In the genomic region with DNA sequence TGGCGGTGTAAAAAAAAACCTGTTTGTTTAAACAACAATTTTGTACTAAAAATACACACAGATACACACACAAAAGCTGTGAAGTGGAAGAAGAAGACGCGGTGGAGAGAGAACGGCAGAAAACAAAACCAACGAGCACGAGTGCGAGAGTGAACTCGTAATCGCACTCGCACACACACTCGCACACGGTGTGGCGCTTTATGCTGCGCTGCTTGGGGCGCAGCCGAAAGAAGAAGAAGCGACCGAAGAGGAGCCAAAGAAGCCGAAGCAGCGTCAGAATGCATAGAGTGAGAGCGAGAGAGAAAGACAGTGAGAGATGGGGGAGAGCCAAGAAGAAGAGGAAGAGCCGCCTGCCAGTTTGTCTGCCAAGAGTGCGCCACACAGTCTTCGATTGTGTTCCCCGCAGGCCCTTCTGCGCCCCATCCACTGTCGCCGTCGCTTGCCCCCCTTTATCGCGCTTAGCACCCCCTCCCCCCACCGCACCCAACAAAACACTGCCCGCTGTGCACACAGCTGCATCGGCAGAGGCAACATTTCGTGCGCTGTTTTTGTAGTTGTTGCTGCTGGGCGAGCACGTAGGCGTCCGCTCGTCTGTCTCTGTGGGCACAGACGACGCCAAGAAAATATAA, we compare ENCODE assay signal across 4 fruit fly cellular contexts.
TF ChIP-seq lines count a peak whose summit lies in the region.

No protein-coding gene starts in this region.

TF ChIP-seq in whole organism, embryonic, 481 proteins besides CTCF, POLR2A, EP300 and RAD21 (continued from another document and continues in another):
- TF ChIP-seq corto (GFP tag; optimal IDR thresholded peaks at IDR 0.05; lab: Kevin White, UChicago) (peak; percentile 10), Opbp (GFP tag; IDR thresholded peaks at IDR 0.05; lab: Robert Waterston, UW; ENCODE audit: partially characterized antibody) (peak; percentile 45; the same call in 1 of the 3 replicates), kay (GFP tag; optimal IDR thresholded peaks at IDR 0.05; lab: Kevin White, UChicago) (peak; percentile 49), chinmo (GFP tag; IDR thresholded peaks at IDR 0.05; lab: Robert Waterston, UW; ENCODE audit: partially characterized antibody) (peak; percentile 97), lola (GFP tag; optimal IDR thresholded peaks at IDR 0.05; lab: Kevin White, UChicago) (no peak), pho (GFP tag; optimal IDR thresholded peaks at IDR 0.05; lab: Kevin White, UChicago) (no peak), kni (GFP tag; optimal IDR thresholded peaks at IDR 0.05; lab: Kevin White, UChicago) (peak; percentile 76), vvl (GFP tag; IDR thresholded peaks at IDR 0.05; lab: Robert Waterston, UW) (0 out of 2 replicates have a peak, but pooled peaks have one; percentile 9), CG9727 (GFP tag; optimal IDR thresholded peaks at IDR 0.05; lab: Kevin White, UChicago) (no peak), CG10565 (GFP tag; optimal IDR thresholded peaks at IDR 0.05; lab: Kevin White, UChicago) (no peak), HLHmδ (GFP tag; optimal IDR thresholded peaks at IDR 0.05; lab: Kevin White, UChicago) (peak; percentile 62), CG7357 (GFP tag; IDR thresholded peaks at IDR 0.05; lab: Robert Waterston, UW) (no peak), CG34224 (GFP tag; IDR thresholded peaks at IDR 0.05; lab: Robert Waterston, UW; ENCODE audit: partially characterized antibody) (peak; percentile 46; the same call in 2 of the 3 replicates), CG10274 (GFP tag; optimal IDR thresholded peaks at IDR 0.05; lab: Kevin White, UChicago) (no peak), shn (GFP tag; optimal IDR thresholded peaks at IDR 0.05; lab: Kevin White, UChicago) (peak; percentile 95), D19A (tag; optimal IDR thresholded peaks at IDR 0.05; lab: Kevin White, UChicago) (no peak), CG5953 (GFP tag; IDR thresholded peaks at IDR 0.05; lab: Robert Waterston, UW) (no peak), CG10147 (GFP tag; optimal IDR thresholded peaks at IDR 0.05; lab: Kevin White, UChicago) (no peak), HLH3B (GFP tag; IDR thresholded peaks at IDR 0.05; lab: Robert Waterston, UW) (peak; percentile 16; the same call in 1 of the 2 replicates), CkIIα-i1 (GFP tag; IDR thresholded peaks at IDR 0.05; lab: Robert Waterston, UW) (no peak), CG2875 (GFP tag; optimal IDR thresholded peaks at IDR 0.05; lab: Kevin White, UChicago) (no peak), CG18599 (GFP tag; optimal IDR thresholded peaks at IDR 0.05; lab: Kevin White, UChicago) (peak; percentile 31), Med (GFP tag; lab: Kevin White, UChicago) (peak; percentile 94), Adf1 (GFP tag; IDR thresholded peaks at IDR 0.05; lab: Robert Waterston, UW) (peak; percentile 84), CG10366 (GFP tag; IDR thresholded peaks at IDR 0.05; lab: Robert Waterston, UW) (0 out of 2 replicates have a peak, but pooled peaks have one; percentile 6), sqz (GFP tag; optimal IDR thresholded peaks at IDR 0.05; lab: Kevin White, UChicago) (peak; percentile 86), Scr (GFP tag; IDR thresholded peaks at IDR 0.05; lab: Robert Waterston, UW; ENCODE audit: partially characterized antibody) (no peak), CG31365 (tag; optimal IDR thresholded peaks at IDR 0.05; lab: Kevin White, UChicago) (no peak), NFAT (GFP tag; IDR thresholded peaks at IDR 0.05; lab: Robert Waterston, UW) (no peak)

TF ChIP-seq in whole organism, prepupa, 60 proteins besides CTCF, POLR2A, EP300 and RAD21 (continued from another document):
- TF ChIP-seq Met (GFP tag; optimal IDR thresholded peaks at IDR 0.05; lab: Kevin White, UChicago) (no peak), CG6854 (GFP tag; optimal IDR thresholded peaks at IDR 0.05; lab: Kevin White, UChicago) (no peak), Ets96B (tag; optimal IDR thresholded peaks at IDR 0.05; lab: Kevin White, UChicago) (no peak), Lpt (GFP tag; optimal IDR thresholded peaks at IDR 0.05; lab: Kevin White, UChicago) (peak; percentile 69), CG7368 (GFP tag; optimal IDR thresholded peaks at IDR 0.05; lab: Kevin White, UChicago) (no peak), fd85E (GFP tag; optimal IDR thresholded peaks at IDR 0.05; lab: Kevin White, UChicago) (no peak), net (GFP tag; optimal IDR thresholded peaks at IDR 0.05; lab: Kevin White, UChicago) (no peak), eg (GFP tag; IDR thresholded peaks at IDR 0.05; lab: Robert Waterston, UW) (no peak; the same call in 2 of the 3 replicates), salr (GFP tag; optimal IDR thresholded peaks at IDR 0.05; lab: Kevin White, UChicago) (no peak), Eip78C (GFP tag; lab: Kevin White, UChicago) (no peak), spab (GFP tag; optimal IDR thresholded peaks at IDR 0.05; lab: Kevin White, UChicago) (no peak), CG34406 (GFP tag; optimal IDR thresholded peaks at IDR 0.05; lab: Kevin White, UChicago) (no peak), CG16779 (tag; optimal IDR thresholded peaks at IDR 0.05; lab: Kevin White, UChicago) (no peak), CG6792 (GFP tag; optimal IDR thresholded peaks at IDR 0.05; lab: Kevin White, UChicago) (no peak), CG10669 (GFP tag; optimal IDR thresholded peaks at IDR 0.05; lab: Kevin White, UChicago) (no peak), Smox (GFP tag; optimal IDR thresholded peaks at IDR 0.05; lab: Kevin White, UChicago) (no peak), CG6163 (GFP tag; IDR thresholded peaks at IDR 0.05; lab: Robert Waterston, UW) (peak; percentile 51), cyc (GFP tag; optimal IDR thresholded peaks at IDR 0.05; lab: Kevin White, UChicago) (no peak), CG3919 (GFP tag; optimal IDR thresholded peaks at IDR 0.05; lab: Kevin White, UChicago) (no peak), CG10631 (GFP tag; optimal IDR thresholded peaks at IDR 0.05; lab: Kevin White, UChicago) (no peak), ss (GFP tag; optimal IDR thresholded peaks at IDR 0.05; lab: Kevin White, UChicago) (no peak), CG11294 (GFP tag; IDR thresholded peaks at IDR 0.05; lab: Robert Waterston, UW) (no peak; the same call in 1 of the 2 replicates), dsx (GFP tag; optimal IDR thresholded peaks at IDR 0.05; lab: Kevin White, UChicago; ENCODE audit: poor library complexity, severe bottlenecking) (no peak), acj6 (GFP tag; optimal IDR thresholded peaks at IDR 0.05; lab: Kevin White, UChicago) (no peak), dac (GFP tag; optimal IDR thresholded peaks at IDR 0.05; lab: Kevin White, UChicago) (no peak), Sox102F (GFP tag; optimal IDR thresholded peaks at IDR 0.05; lab: Kevin White, UChicago) (no peak), Eip75B (GFP tag; optimal IDR thresholded peaks at IDR 0.05; lab: Kevin White, UChicago) (no peak), fd59A (GFP tag; optimal IDR thresholded peaks at IDR 0.05; lab: Kevin White, UChicago) (peak; percentile 3), CG15336 (GFP tag; IDR thresholded peaks at IDR 0.05; lab: Robert Waterston, UW) (no peak), svp (GFP tag; lab: Kevin White, UChicago) (peak; percentile 44), Ets21C (GFP tag; optimal IDR thresholded peaks at IDR 0.05; lab: Kevin White, UChicago) (no peak), vri (GFP tag; optimal IDR thresholded peaks at IDR 0.05; lab: Kevin White, UChicago) (peak; percentile 15), CG9139 (GFP tag; optimal IDR thresholded peaks at IDR 0.05; lab: Kevin White, UChicago) (no peak), CG31627 (GFP tag; optimal IDR thresholded peaks at IDR 0.05; lab: Kevin White, UChicago) (no peak)
TF ChIP-seq in whole organism, prepupa: peak in this region for 8.

TF ChIP-seq in whole organism, pupa, 21 proteins besides CTCF, POLR2A, EP300 and RAD21 (continued from another document):
- TF ChIP-seq CG32121 (GFP tag; IDR thresholded peaks at IDR 0.05; lab: Robert Waterston, UW): peak; percentile 58

TF ChIP-seq in whole organism, wandering third instar larva, 38 proteins besides CTCF, POLR2A, EP300 and RAD21 (continued from another document):
- TF ChIP-seq woc (GFP tag; optimal IDR thresholded peaks at IDR 0.05; lab: Kevin White, UChicago) (no peak), OdsH (GFP tag; optimal IDR thresholded peaks at IDR 0.05; lab: Kevin White, UChicago) (no peak), h (GFP tag; optimal IDR thresholded peaks at IDR 0.05; lab: Kevin White, UChicago) (peak; percentile 48), HLH106 (tag; optimal IDR thresholded peaks at IDR 0.05; lab: Kevin White, UChicago) (no peak), Vsx2 (GFP tag; optimal IDR thresholded peaks at IDR 0.05; lab: Kevin White, UChicago; ENCODE audit: partially characterized antibody) (no peak), Hr83 (GFP tag; optimal IDR thresholded peaks at IDR 0.05; lab: Kevin White, UChicago; ENCODE audit: poor library complexity, severe bottlenecking) (peak; percentile 42), Rel (GFP tag; optimal IDR thresholded peaks at IDR 0.05; lab: Kevin White, UChicago) (no peak), Rel (tag; optimal IDR thresholded peaks at IDR 0.05; lab: Kevin White, UChicago) (no peak), Abd-B (GFP tag; optimal IDR thresholded peaks at IDR 0.05; lab: Kevin White, UChicago) (no peak), sv (GFP tag; optimal IDR thresholded peaks at IDR 0.05; lab: Kevin White, UChicago) (no peak), br (GFP tag; optimal IDR thresholded peaks at IDR 0.05; lab: Kevin White, UChicago) (no peak), CG32264 (GFP tag; optimal IDR thresholded peaks at IDR 0.05; lab: Kevin White, UChicago) (no peak), dsf (GFP tag; optimal IDR thresholded peaks at IDR 0.05; lab: Kevin White, UChicago; ENCODE audit: borderline replicate concordance) (no peak), N (GFP tag; optimal IDR thresholded peaks at IDR 0.05; lab: Kevin White, UChicago) (no peak), Sp1 (GFP tag; optimal IDR thresholded peaks at IDR 0.05; lab: Kevin White, UChicago) (no peak), usp (GFP tag; optimal IDR thresholded peaks at IDR 0.05; lab: Kevin White, UChicago) (no peak)
